Worm (Caenorhabditis elegans) whole organism, L4 larva: ENCODE data around the gene ost-1.

Experiments used
- F26F4.8 ChIP-seq: fragments of 200-800 bp; sonication (Bioruptor generic); conservative IDR thresholded peaks from 2 replicates; pipeline ENCODE4 v1.3.6; 2022; ENCODE audit warnings: missing genetic modification characterization, missing compliant biosample characterization
- F37D6.2 ChIP-seq: sonication (generic microtip); optimal IDR thresholded peaks from 2 replicates; lab custom pipeline; 2016; ENCODE audit warnings: mild to moderate bottlenecking, missing genetic modification characterization, missing compliant biosample characterization
- R02D3.7 ChIP-seq: fragments of 150-350 bp; sonication (generic microtip); optimal IDR thresholded peaks from 3 replicates; lab custom pipeline; 2014; ENCODE audit warnings: missing biosample characterization, missing genetic modification characterization
- Y105C5A.15 ChIP-seq: fragments of 200-800 bp; sonication (Bioruptor generic); IDR thresholded peaks from 2 replicates; pipeline ENCODE4 v1.3.6; 2022; ENCODE audit warnings: missing genetic modification characterization, missing compliant biosample characterization
- Y5F2A.4 ChIP-seq: fragments of 200-800 bp; sonication (Bioruptor generic); optimal IDR thresholded peaks from 2 replicates; lab custom pipeline; 2018; ENCODE audit warnings: mild to moderate bottlenecking, missing genetic modification characterization, missing compliant biosample characterization
- ZK337.2 ChIP-seq: fragments of 200-800 bp; sonication (Bioruptor generic); IDR thresholded peaks from 2 replicates; pipeline ENCODE4 v1.3.6; 2022; ENCODE audit warnings: missing genetic modification reagents, missing genetic modification characterization, missing compliant biosample characterization
- ZK546.5 ChIP-seq, 2 experiments: sonication (generic microtip); optimal IDR thresholded peaks; 2 replicates each; lab custom pipeline; 2017; ENCODE audit warnings: missing biosample characterization in 2 of 2, missing genetic modification characterization in 2 of 2
- aly-2 ChIP-seq: sonication (generic microtip); optimal IDR thresholded peaks from 2 replicates; lab custom pipeline; 2018; ENCODE audit warnings: missing biosample characterization, missing genetic modification characterization
- ceh-62 ChIP-seq: sonication (generic microtip); optimal IDR thresholded peaks from 2 replicates; lab custom pipeline; 2017; ENCODE audit warnings: missing biosample characterization, missing genetic modification characterization
- ceh-82 ChIP-seq: sonication (generic microtip); optimal IDR thresholded peaks from 2 replicates; lab custom pipeline; 2017; ENCODE audit warnings: missing biosample characterization, missing genetic modification characterization
- cey-2 ChIP-seq: sonication (generic microtip); optimal IDR thresholded peaks from 3 replicates; lab custom pipeline; 2017; ENCODE audit warnings: missing genetic modification characterization, mild to moderate bottlenecking, missing compliant biosample characterization, antibody characterized with exemption, borderline replicate concordance; ENCODE audit not compliant: insufficient read depth
- daf-12 ChIP-seq: fragments of 150-350 bp; optimal IDR thresholded peaks from 2 replicates; lab custom pipeline; 2014; ENCODE audit warnings: missing biosample characterization, missing genetic modification reagents, missing genetic modification characterization
- daf-19 ChIP-seq: fragments of 200-800 bp; sonication (Bioruptor generic); conservative IDR thresholded peaks from 2 replicates; pipeline ENCODE4 v1.3.6; 2022; ENCODE audit warnings: missing genetic modification characterization, missing compliant biosample characterization
- dmd-9 ChIP-seq: fragments of 200-800 bp; sonication (Bioruptor generic); IDR thresholded peaks from 2 replicates; pipeline ENCODE4 v1.3.6; 2022; ENCODE audit warnings: missing genetic modification reagents, missing genetic modification characterization, missing compliant biosample characterization
- dpl-1 ChIP-seq: fragments of 150-350 bp; optimal IDR thresholded peaks from 2 replicates; lab custom pipeline; 2014; ENCODE audit warnings: missing biosample characterization, missing genetic modification reagents, missing genetic modification characterization
- egl-43 ChIP-seq: fragments of 200-800 bp; sonication (Bioruptor generic); IDR thresholded peaks from 2 replicates; pipeline ENCODE4 v1.3.6; 2022; ENCODE audit warnings: missing genetic modification reagents, missing genetic modification characterization, missing compliant biosample characterization
- fos-1 ChIP-seq: fragments of 150-350 bp; optimal IDR thresholded peaks from 2 replicates; lab custom pipeline; 2014; ENCODE audit warnings: missing biosample characterization, missing genetic modification characterization
- gei-8 ChIP-seq: fragments of 200-800 bp; sonication (Bioruptor generic); optimal IDR thresholded peaks from 2 replicates; lab custom pipeline; 2018; ENCODE audit warnings: mild to moderate bottlenecking, missing genetic modification characterization, missing compliant biosample characterization
- hif-1 ChIP-seq, 2 experiments: sonication (generic microtip); optimal IDR thresholded peaks; 2 replicates each; lab custom pipeline; 2016 to 2017; ENCODE audit warnings: missing compliant biosample characterization in 2 of 2, missing genetic modification characterization in 2 of 2, missing genetic modification reagents in 2 of 2, missing genotype in 2 of 2, mild to moderate bottlenecking in 1 of 2
- hlh-11 ChIP-seq: fragments of 200-800 bp; sonication (Bioruptor generic); optimal IDR thresholded peaks from 2 replicates; lab custom pipeline; 2018; ENCODE audit warnings: mild to moderate bottlenecking, missing genetic modification characterization, missing compliant biosample characterization
- lin-1 ChIP-seq: fragments of 200-800 bp; sonication (Bioruptor generic); IDR thresholded peaks from 2 replicates; pipeline ENCODE4 v1.3.6; 2022; ENCODE audit warnings: missing genetic modification reagents, missing genetic modification characterization, missing compliant biosample characterization
- lin-13 ChIP-seq: fragments of 150-350 bp; optimal IDR thresholded peaks from 2 replicates; lab custom pipeline; 2014; ENCODE audit warnings: missing biosample characterization, missing genetic modification reagents, missing genetic modification characterization
- lin-15B ChIP-seq: fragments of 150-350 bp; sonication (generic microtip); optimal IDR thresholded peaks from 3 replicates; lab custom pipeline; 2014; ENCODE audit warnings: missing biosample characterization, missing genetic modification characterization
- lin-29 ChIP-seq: fragments of 200-800 bp; sonication (Bioruptor generic); IDR thresholded peaks from 2 replicates; pipeline ENCODE4 v1.3.6; 2022; ENCODE audit warnings: missing genetic modification reagents, missing genetic modification characterization, missing compliant biosample characterization
- lin-38 ChIP-seq: fragments of 200-800 bp; sonication (Bioruptor generic); IDR thresholded peaks from 2 replicates; pipeline ENCODE4 v1.3.6; 2022; ENCODE audit warnings: missing genetic modification reagents, missing genetic modification characterization, missing compliant biosample characterization
- lin-39 ChIP-seq: fragments of 150-350 bp; optimal IDR thresholded peaks from 2 replicates; lab custom pipeline; 2014; ENCODE audit warnings: missing biosample characterization, missing genetic modification reagents, missing genetic modification characterization
- lir-3 ChIP-seq: sonication (generic microtip); optimal IDR thresholded peaks from 2 replicates; lab custom pipeline; 2016; ENCODE audit warnings: mild to moderate bottlenecking, missing genetic modification characterization, missing compliant biosample characterization
- madf-5 ChIP-seq, 2 experiments: fragments of 200-800 bp; sonication (Bioruptor generic); IDR thresholded peaks; 2 replicates each; pipeline ENCODE4 v1.3.6; 2022; ENCODE audit warnings: missing compliant biosample characterization in 2 of 2, missing genetic modification characterization in 2 of 2
- mdl-1 ChIP-seq, 2 experiments: fragments of 150-350 bp in 1 of 2; sonication (generic microtip) in 1 of 2; optimal IDR thresholded peaks; 2 replicates each; lab custom pipeline; 2014 to 2017; ENCODE audit warnings: missing biosample characterization in 2 of 2, missing genetic modification characterization in 2 of 2
- mep-1 ChIP-seq: fragments of 150-350 bp; sonication (generic microtip); optimal IDR thresholded peaks from 3 replicates; lab custom pipeline; 2014; ENCODE audit warnings: missing biosample characterization, missing genetic modification characterization
- mes-2 ChIP-seq: sonication (generic microtip); optimal IDR thresholded peaks from 2 replicates; lab custom pipeline; 2016; ENCODE audit warnings: missing genotype, mild to moderate bottlenecking, missing genetic modification characterization, missing compliant biosample characterization; ENCODE audit not compliant: poor library complexity, severe bottlenecking
- mxl-2 ChIP-seq: fragments of 200-800 bp; sonication (Bioruptor generic); conservative IDR thresholded peaks from 2 replicates; pipeline ENCODE4 v1.3.6; 2022; ENCODE audit warnings: missing genetic modification reagents, missing genetic modification characterization, missing compliant biosample characterization
- nhr-10 ChIP-seq: fragments of 150-350 bp; optimal IDR thresholded peaks from 2 replicates; lab custom pipeline; 2014; ENCODE audit warnings: missing biosample characterization, missing genetic modification characterization
- nhr-102 ChIP-seq: sonication (generic microtip); optimal IDR thresholded peaks from 2 replicates; lab custom pipeline; 2016; ENCODE audit warnings: mild to moderate bottlenecking, missing genetic modification characterization, moderate library complexity, missing compliant biosample characterization
- nhr-11 ChIP-seq: fragments of 150-350 bp; optimal IDR thresholded peaks from 2 replicates; lab custom pipeline; 2014; ENCODE audit warnings: missing biosample characterization, missing genetic modification characterization
- nhr-25 ChIP-seq: sonication (generic microtip); optimal IDR thresholded peaks from 2 replicates; lab custom pipeline; 2017; ENCODE audit warnings: missing genetic modification characterization, mild to moderate bottlenecking, missing compliant biosample characterization, antibody characterized with exemption, moderate library complexity, borderline replicate concordance; ENCODE audit not compliant: insufficient read depth
- nhr-41 ChIP-seq: fragments of 200-800 bp; sonication (Bioruptor generic); IDR thresholded peaks from 2 replicates; pipeline ENCODE4 v1.3.6; 2022; ENCODE audit warnings: missing genetic modification reagents, missing genetic modification characterization, missing compliant biosample characterization
- nhr-6 ChIP-seq: fragments of 150-350 bp; optimal IDR thresholded peaks from 2 replicates; lab custom pipeline; 2014; ENCODE audit warnings: missing biosample characterization, missing genetic modification characterization
- php-3 ChIP-seq: fragments of 200-800 bp; sonication (Bioruptor generic); IDR thresholded peaks from 2 replicates; pipeline ENCODE4 v1.3.6; 2022; ENCODE audit warnings: missing genetic modification reagents, missing genetic modification characterization, missing compliant biosample characterization
- set-16 ChIP-seq: fragments of 200-800 bp; sonication (Bioruptor generic); IDR thresholded peaks from 2 replicates; pipeline ENCODE4 v1.3.6; 2022; ENCODE audit warnings: missing genetic modification reagents, missing genetic modification characterization, missing compliant biosample characterization
- snpc-1.2 ChIP-seq: fragments of 200-800 bp; sonication (Bioruptor generic); IDR thresholded peaks from 2 replicates; pipeline ENCODE4 v1.3.6; 2022; ENCODE audit warnings: missing genetic modification reagents, missing genetic modification characterization, missing compliant biosample characterization
- snpc-4 ChIP-seq: fragments of 150-350 bp; optimal IDR thresholded peaks from 2 replicates; lab custom pipeline; 2014; ENCODE audit warnings: missing biosample characterization, missing genetic modification characterization
- spr-1 ChIP-seq: sonication (generic microtip); optimal IDR thresholded peaks from 2 replicates; lab custom pipeline; 2016; ENCODE audit warnings: mild to moderate bottlenecking, missing genetic modification characterization, missing compliant biosample characterization
- tra-1 ChIP-seq: fragments of 200-800 bp; sonication (Bioruptor generic); IDR thresholded peaks from 2 replicates; pipeline ENCODE4 v1.3.6; 2022; ENCODE audit warnings: missing genetic modification reagents, missing genetic modification characterization, missing compliant biosample characterization
- unc-39 ChIP-seq: sonication (generic microtip); optimal IDR thresholded peaks from 2 replicates; lab custom pipeline; 2017; ENCODE audit warnings: missing biosample characterization, missing genetic modification characterization
- unc-62 ChIP-seq, 3 experiments: fragments of 150-350 bp in 1 of 3; sonication (generic microtip); optimal IDR thresholded peaks in 2 of 3; peaks in 1 of 3; 1 replicate in 1 of 3; 2 replicates in 2 of 3; lab custom pipeline; 2014 to 2017; ENCODE audit warnings: missing biosample characterization in 3 of 3, missing genetic modification characterization in 3 of 3, missing genetic modification reagents in 3 of 3, missing genotype in 1 of 3
- vab-7 ChIP-seq: fragments of 200-800 bp; sonication (Bioruptor generic); IDR thresholded peaks from 2 replicates; pipeline ENCODE4 v1.3.6; 2022; ENCODE audit warnings: missing genetic modification reagents, missing genetic modification characterization, missing compliant biosample characterization
- zag-1 ChIP-seq: fragments of 150-350 bp; optimal IDR thresholded peaks from 2 replicates; lab custom pipeline; 2014; ENCODE audit warnings: missing biosample characterization, missing genetic modification characterization
- zfp-2 ChIP-seq: sonication (generic microtip); optimal IDR thresholded peaks from 2 replicates; lab custom pipeline; 2016; ENCODE audit warnings: mild to moderate bottlenecking, missing genetic modification characterization, missing compliant biosample characterization
- zip-2 ChIP-seq: fragments of 150-350 bp; optimal IDR thresholded peaks from 2 replicates; lab custom pipeline; 2014; ENCODE audit warnings: missing biosample characterization, missing genetic modification characterization

ost-1 gene

ce11 chrIV:1070383-1070782, 36.8 kb upstream of the ost-1 start (continued):
- TF ChIP-seq hif-1 (tag; optimal IDR thresholded peaks at IDR 0.05; lab: Kevin White, UChicago): peak; percentile 2 to 89
- TF ChIP-seq madf-5 (GFP tag; IDR thresholded peaks at IDR 0.05; lab: Robert Waterston, UW): 0 out of 4 replicates have a peak, but pooled peaks of 1 of the 2 experiments have one; percentile 35
- TF ChIP-seq lin-38: peak; percentile 54
- peak; percentile 61 for TF ChIP-seq spr-1 (tag; lab: Kevin White, UChicago)
- no peak for TF ChIP-seq R02D3.7 (tag; lab: Kevin White, UChicago)
- no peak for TF ChIP-seq Y105C5A.15
- TF ChIP-seq dmd-9: no peak
- no peak for TF ChIP-seq zfp-2 (tag; lab: Kevin White, UChicago)
- no peak for TF ChIP-seq nhr-25 (tag; lab: Kevin White, UChicago)
- TF ChIP-seq lin-1: peak; percentile 51; the same call in 1 of the 2 replicates
- TF ChIP-seq unc-39 (tag; lab: Kevin White, UChicago): no peak
- TF ChIP-seq F26F4.8: no peak
- TF ChIP-seq nhr-102 (tag; lab: Kevin White, UChicago): peak; percentile 81
- TF ChIP-seq cey-2 (tag; lab: Kevin White, UChicago): no peak
- TF ChIP-seq nhr-10 (tag; lab: Kevin White, UChicago): peak; percentile 34
- TF ChIP-seq F37D6.2 (tag; lab: Kevin White, UChicago): peak; percentile 81
- TF ChIP-seq ZK337.2: no peak
- TF ChIP-seq snpc-4 (tag; lab: Kevin White, UChicago): no peak
- TF ChIP-seq vab-7 (GFP tag; lab: Robert Waterston, UW): no peak
- peak; percentile 86 to 94 for TF ChIP-seq mdl-1 (tag; optimal IDR thresholded peaks at IDR 0.05; lab: Kevin White, UChicago)
- peak in 1 of 2 experiments; percentile 51 for TF ChIP-seq unc-62 (GFP tag; optimal IDR thresholded peaks at IDR 0.05 in 1 of 2; lab: Kevin White, UChicago)
- no peak for TF ChIP-seq unc-62 (tag; optimal IDR thresholded peaks at IDR 0.05; lab: Kevin White, UChicago)
- TF ChIP-seq fos-1 (tag; lab: Kevin White, UChicago): no peak
- TF ChIP-seq mes-2 (tag; lab: Kevin White, UChicago): peak; percentile 67
- TF ChIP-seq ZK546.5 (tag; optimal IDR thresholded peaks at IDR 0.05; lab: Kevin White, UChicago): peak in 1 of 2 experiments; percentile 17
- 0 out of 2 replicates have a peak, but pooled peaks have one; percentile 15 for TF ChIP-seq lin-29 (GFP tag; lab: Robert Waterston, UW)
- TF ChIP-seq daf-12 (tag; lab: Kevin White, UChicago): no peak
- peak; percentile 85 for TF ChIP-seq nhr-11 (tag; lab: Kevin White, UChicago)
- TF ChIP-seq aly-2: no peak
- no peak for TF ChIP-seq lin-39 (tag; lab: Kevin White, UChicago)
- TF ChIP-seq dpl-1 (GFP tag; lab: Kevin White, UChicago): peak; percentile 56
- TF ChIP-seq nhr-6 (tag; lab: Kevin White, UChicago): peak; percentile 52
- no peak for TF ChIP-seq Y5F2A.4 (GFP tag; lab: Kevin White, UChicago)
- TF ChIP-seq set-16 (GFP tag; lab: Robert Waterston, UW): peak; percentile 95
- peak; percentile 59; the same call in 1 of the 2 replicates for TF ChIP-seq php-3 (GFP tag; lab: Robert Waterston, UW)
- no peak for TF ChIP-seq lin-15B (tag; lab: Kevin White, UChicago)
- no peak for TF ChIP-seq daf-19
- TF ChIP-seq zag-1 (tag; lab: Kevin White, UChicago): peak; percentile 43
- peak; percentile 84 for TF ChIP-seq mep-1 (tag; lab: Kevin White, UChicago)
- 0 out of 2 replicates have a peak, but pooled peaks have one; percentile 46 for TF ChIP-seq snpc-1.2 (GFP tag; lab: Robert Waterston, UW)
- peak; percentile 62; the same call in 1 of the 2 replicates for TF ChIP-seq tra-1 (GFP tag; lab: Robert Waterston, UW)
- no peak for TF ChIP-seq mxl-2 (GFP tag; lab: Robert Waterston, UW)
- TF ChIP-seq lir-3: no peak
- TF ChIP-seq egl-43 (GFP tag; lab: Robert Waterston, UW): peak; percentile 80
- TF ChIP-seq hlh-11 (tag; lab: Kevin White, UChicago): peak; percentile 99
- no peak for TF ChIP-seq gei-8 (GFP tag; lab: Kevin White, UChicago)
- peak; percentile 67 for TF ChIP-seq lin-13
- TF ChIP-seq ceh-82 (tag; lab: Kevin White, UChicago): no peak
- no peak for TF ChIP-seq nhr-41 (GFP tag; lab: Robert Waterston, UW)
- no peak for TF ChIP-seq ceh-62 (tag; lab: Kevin White, UChicago)
- TF ChIP-seq zip-2 (tag; lab: Kevin White, UChicago): no peak
